Fruit fly (Drosophila melanogaster) S2 (cell line): ENCODE results near the gene CG14326.

ENCODE experiments used
- CG8478 ChIP-seq: fragments of >200 bp; optimal IDR thresholded peaks from 2 replicates; lab custom pipeline; 2018
- CTCF ChIP-seq, 2 experiments: fragments of >200 bp; optimal IDR thresholded peaks; 2 replicates each; lab custom pipeline; 2018

- TF ChIP-seq CTCF (optimal IDR thresholded peaks at IDR 0.05; lab: Kevin White, UChicago): no peak
- no peak for TF ChIP-seq CG8478
These were observed 12.4 kb downstream of the CG14326 start for dm6 chr3R:17631176-17631865.
